Fruit fly (Drosophila melanogaster) whole organism, embryonic: ENCODE measurements around the gene CG33490.

Source experiments
- Atf3 ChIP-seq: fragments of 200-800 bp; sonication (Bioruptor generic); optimal IDR thresholded peaks from 3 replicates; lab custom pipeline; 2016; ENCODE audit warnings: missing biosample characterization, missing genetic modification characterization
- CG2120 ChIP-seq: fragments of 200-800 bp; sonication (Bioruptor generic); optimal IDR thresholded peaks from 3 replicates; lab custom pipeline; 2016; ENCODE audit warnings: missing biosample characterization, missing genetic modification characterization
- CG6654 ChIP-seq: fragments of 200-800 bp; sonication (Bioruptor generic); optimal IDR thresholded peaks from 2 replicates; lab custom pipeline; 2017; ENCODE audit warnings: missing biosample characterization, mild to moderate bottlenecking, missing genetic modification characterization
- CG8924 ChIP-seq: fragments of 200-800 bp; optimal IDR thresholded peaks from 3 replicates; lab custom pipeline; 2019; ENCODE audit warnings: missing biosample characterization, mild to moderate bottlenecking, missing genetic modification characterization, moderate library complexity
- HHEX ChIP-seq: fragments of 200-800 bp; sonication (Bioruptor generic); optimal IDR thresholded peaks from 3 replicates; lab custom pipeline; 2017; ENCODE audit warnings: missing biosample characterization, mild to moderate bottlenecking, missing genetic modification characterization, missing genetic modification reagents
- Usf ChIP-seq: fragments of 200-800 bp; sonication (Bioruptor generic); optimal IDR thresholded peaks from 2 replicates; lab custom pipeline; 2017; ENCODE audit warnings: missing genotype, missing biosample characterization, missing genetic modification characterization
- dpn ChIP-seq, 2 experiments: fragments of 200-800 bp; sonication (Bioruptor generic); optimal IDR thresholded peaks; 3 replicates each; lab custom pipeline; 2016; ENCODE audit warnings: missing biosample characterization in 2 of 2, missing genetic modification characterization in 2 of 2
- ems ChIP-seq: fragments of 200-800 bp; sonication (Bioruptor generic); optimal IDR thresholded peaks from 3 replicates; lab custom pipeline; 2016; ENCODE audit warnings: missing biosample characterization, missing genetic modification characterization
- gro ChIP-seq: fragments of 200-800 bp; sonication (Bioruptor generic); optimal IDR thresholded peaks from 2 replicates; lab custom pipeline; 2016; ENCODE audit warnings: missing biosample characterization, missing genetic modification characterization
- hbn ChIP-seq: fragments of 200-800 bp; sonication (Bioruptor generic); IDR thresholded peaks from 2 replicates; pipeline ENCODE4 v1.3.6; 2022; ENCODE audit warnings: missing biosample characterization, missing genetic modification characterization; ENCODE audit not compliant: partially characterized antibody
- kay ChIP-seq: fragments of 200-800 bp; sonication (Bioruptor generic); optimal IDR thresholded peaks from 2 replicates; lab custom pipeline; 2016; ENCODE audit warnings: missing biosample characterization, missing genetic modification characterization
- org-1 ChIP-seq: fragments of 200-800 bp; sonication (Bioruptor generic); optimal IDR thresholded peaks from 2 replicates; lab custom pipeline; 2017; ENCODE audit warnings: missing biosample characterization, missing genetic modification characterization
- ranshi ChIP-seq: fragments of 200-800 bp; sonication (Bioruptor generic); IDR thresholded peaks from 2 replicates; pipeline ENCODE4 v1.3.6; 2022; ENCODE audit warnings: missing biosample characterization, missing genetic modification characterization
- salm ChIP-seq: fragments of 200-800 bp; sonication (Bioruptor generic); optimal IDR thresholded peaks from 2 replicates; lab custom pipeline; 2018; ENCODE audit warnings: missing biosample characterization, mild to moderate bottlenecking, missing genetic modification characterization

dm6 chr3L:11609153-11609809, 34.8 kb upstream of the CG33490 start, which contains the start of gene Duba:
- TF ChIP-seq Atf3 (GFP tag; lab: Kevin White, UChicago), result no peak
- TF ChIP-seq org-1, result no peak
- TF ChIP-seq hbn (GFP tag; lab: Robert Waterston, UW), result no peak
- no peak for TF ChIP-seq gro (GFP tag; lab: Kevin White, UChicago)
- TF ChIP-seq HHEX (GFP tag; lab: Kevin White, UChicago), result no peak
- no peak for TF ChIP-seq ranshi (GFP tag; lab: Robert Waterston, UW)
- no peak for TF ChIP-seq salm (tag; lab: Kevin White, UChicago)
- TF ChIP-seq Usf (GFP tag; lab: Kevin White, UChicago), result no peak
- no peak for TF ChIP-seq CG6654
- TF ChIP-seq CG2120 (GFP tag; lab: Kevin White, UChicago), result no peak
- TF ChIP-seq kay (GFP tag; lab: Kevin White, UChicago), result no peak
- TF ChIP-seq CG8924 (tag; lab: Kevin White, UChicago), result no peak
- no peak for TF ChIP-seq ems
- no peak for TF ChIP-seq dpn (GFP tag; optimal IDR thresholded peaks at IDR 0.05; lab: Kevin White, UChicago)
